Worm (Caenorhabditis elegans): ENCODE data around the gene nhr-28.

ce11 chrX:16388362-16388761 lies 33.6 kb downstream of the nhr-28 start:
- TF ChIP-seq ceh-6 (GFP tag; optimal IDR thresholded peaks at IDR 0.05), result no peak
- TF ChIP-seq C38D4.7 (GFP tag; optimal IDR thresholded peaks at IDR 0.05), result no peak
- no peak for TF ChIP-seq ztf-16 (tag; optimal IDR thresholded peaks at IDR 0.05)
- no peak for TF ChIP-seq ama-1 (optimal IDR thresholded peaks at IDR 0.05)
- TF ChIP-seq gmeb-2 (tag; optimal IDR thresholded peaks at IDR 0.05), result no peak
- no peak for TF ChIP-seq pha-4 (tag; optimal IDR thresholded peaks at IDR 0.05)
- TF ChIP-seq nfya-1 (tag; optimal IDR thresholded peaks at IDR 0.05), result no peak
- TF ChIP-seq fkh-6 (tag; optimal IDR thresholded peaks at IDR 0.05), result no peak
- TF ChIP-seq C08G9.2 (tag; optimal IDR thresholded peaks at IDR 0.05), result no peak
